Worm (Caenorhabditis elegans): Measurements from ENCODE around the gene C14A4.8.

Gene C14A4.8

ce11 chrII:10559671-10560184, 38.2 kb downstream of the C14A4.8 start:
- no peak for TF ChIP-seq egl-5 (tag; optimal IDR thresholded peaks at IDR 0.05)
- TF ChIP-seq snpc-4 (tag; optimal IDR thresholded peaks at IDR 0.05), result no peak
- no peak for TF ChIP-seq elt-3 (tag; optimal IDR thresholded peaks at IDR 0.05)
- no peak for TF ChIP-seq fkh-10 (GFP tag; optimal IDR thresholded peaks at IDR 0.05)
- no peak for TF ChIP-seq ZK546.5 (tag; optimal IDR thresholded peaks at IDR 0.05)
- TF ChIP-seq ama-1 (optimal IDR thresholded peaks at IDR 0.05), result peak; percentile 68
- no peak for TF ChIP-seq egl-27 (tag; optimal IDR thresholded peaks at IDR 0.05)
- TF ChIP-seq nhr-25 (tag; optimal IDR thresholded peaks at IDR 0.05), result no peak
- no peak for TF ChIP-seq jun-1 (tag; optimal IDR thresholded peaks at IDR 0.05)
- no peak for TF ChIP-seq nhr-67 (tag; optimal IDR thresholded peaks at IDR 0.05)
- peak; percentile 40 for TF ChIP-seq nhr-43 (tag; optimal IDR thresholded peaks at IDR 0.05; ENCODE audit: poor library complexity, severe bottlenecking)
- no peak for TF ChIP-seq fkh-2 (tag; optimal IDR thresholded peaks at IDR 0.05)
- peak; percentile 71 for TF ChIP-seq elt-2 (tag; optimal IDR thresholded peaks at IDR 0.05)
- peak; percentile 21 for TF ChIP-seq pha-4 (tag; optimal IDR thresholded peaks at IDR 0.05)
- TF ChIP-seq unc-39 (tag; optimal IDR thresholded peaks at IDR 0.05), result no peak
- no peak for TF ChIP-seq nhr-77 (tag; optimal IDR thresholded peaks at IDR 0.05)
- no peak for TF ChIP-seq skn-1 (tag; optimal IDR thresholded peaks at IDR 0.05)
- peak; percentile 65 for TF ChIP-seq pqm-1 (tag; optimal IDR thresholded peaks at IDR 0.05)
- peak; percentile 0 for TF ChIP-seq elt-1 (tag; optimal IDR thresholded peaks at IDR 0.05)
- TF ChIP-seq nhr-23 (tag; optimal IDR thresholded peaks at IDR 0.05), result peak; percentile 14
- no peak for TF ChIP-seq zag-1 (tag; optimal IDR thresholded peaks at IDR 0.05)
- TF ChIP-seq nhr-28 (tag; optimal IDR thresholded peaks at IDR 0.05), result no peak
- no peak for TF ChIP-seq ceh-16 (tag; optimal IDR thresholded peaks at IDR 0.05)
- TF ChIP-seq ceh-9 (tag; optimal IDR thresholded peaks at IDR 0.05), result no peak
- no peak for TF ChIP-seq tbx-2 (tag; optimal IDR thresholded peaks at IDR 0.05)
- TF ChIP-seq mml-1 (tag; optimal IDR thresholded peaks at IDR 0.05), result no peak
- TF ChIP-seq lin-39 (tag; optimal IDR thresholded peaks at IDR 0.05), result no peak

ce11 chrII:10558962-10559415, 39.0 kb downstream of the C14A4.8 start:
- TF ChIP-seq lin-15B (tag; optimal IDR thresholded peaks at IDR 0.05), result peak; percentile 67
- peak; percentile 69 for TF ChIP-seq nfya-1 (tag; optimal IDR thresholded peaks at IDR 0.05; ENCODE audit: insufficient read depth)
- TF ChIP-seq unc-39 (tag; optimal IDR thresholded peaks at IDR 0.05), result no peak
- no peak for TF ChIP-seq sea-2 (GFP tag; optimal IDR thresholded peaks at IDR 0.05)
- peak; percentile 70 for TF ChIP-seq elt-1 (tag; optimal IDR thresholded peaks at IDR 0.05)
- peak; percentile 66 for TF ChIP-seq lin-39 (tag; optimal IDR thresholded peaks at IDR 0.05)
- TF ChIP-seq nhr-25 (tag; optimal IDR thresholded peaks at IDR 0.05), result peak; percentile 82
- TF ChIP-seq ama-1 (optimal IDR thresholded peaks at IDR 0.05), result peak; percentile 55
- peak; percentile 57 for TF ChIP-seq lsy-12 (tag; optimal IDR thresholded peaks at IDR 0.05)
- TF ChIP-seq egl-5 (tag; optimal IDR thresholded peaks at IDR 0.05), result peak; percentile 68
- peak; percentile 24 for TF ChIP-seq jun-1 (tag; optimal IDR thresholded peaks at IDR 0.05)
- peak; percentile 39 for TF ChIP-seq mdl-1 (tag; optimal IDR thresholded peaks at IDR 0.05)
- peak; percentile 70 for TF ChIP-seq nhr-43 (tag; optimal IDR thresholded peaks at IDR 0.05; ENCODE audit: poor library complexity, severe bottlenecking)
- no peak for TF ChIP-seq nhr-12 (tag; optimal IDR thresholded peaks at IDR 0.05)

- TF ChIP-seq pha-4 (tag; optimal IDR thresholded peaks at IDR 0.05), result no peak
- TF ChIP-seq lin-39 (tag; optimal IDR thresholded peaks at IDR 0.05), result peak; percentile 18
- TF ChIP-seq ceh-28 (tag; optimal IDR thresholded peaks at IDR 0.05), result no peak
- TF ChIP-seq ama-1 (optimal IDR thresholded peaks at IDR 0.05), result peak; percentile 39
- TF ChIP-seq nhr-11 (tag; optimal IDR thresholded peaks at IDR 0.05), result peak; percentile 21
Measured at ce11 chrII:10558345-10558744, 39.6 kb downstream of the C14A4.8 start.

- TF ChIP-seq lin-39 (tag; optimal IDR thresholded peaks at IDR 0.05) (no peak), snpc-4 (tag; optimal IDR thresholded peaks at IDR 0.05) (no peak), egl-5 (tag; optimal IDR thresholded peaks at IDR 0.05) (no peak), R02D3.7 (tag; optimal IDR thresholded peaks at IDR 0.05) (no peak), nhr-11 (tag; optimal IDR thresholded peaks at IDR 0.05) (no peak), aly-2 (tag; optimal IDR thresholded peaks at IDR 0.05) (no peak), fkh-10 (GFP tag; optimal IDR thresholded peaks at IDR 0.05) (no peak), nfya-1 (tag; optimal IDR thresholded peaks at IDR 0.05; ENCODE audit: insufficient read depth) (no peak), sea-2 (GFP tag; optimal IDR thresholded peaks at IDR 0.05) (no peak), ceh-16 (tag; optimal IDR thresholded peaks at IDR 0.05) (no peak), nhr-237 (tag; optimal IDR thresholded peaks at IDR 0.05) (no peak), hmg-11 (tag; optimal IDR thresholded peaks at IDR 0.05) (no peak), daf-12 (tag; optimal IDR thresholded peaks at IDR 0.05) (no peak), nhr-28 (tag; optimal IDR thresholded peaks at IDR 0.05) (no peak), egl-27 (tag; optimal IDR thresholded peaks at IDR 0.05) (no peak), pha-4 (tag; optimal IDR thresholded peaks at IDR 0.05) (peak; percentile 61), ceh-9 (tag; optimal IDR thresholded peaks at IDR 0.05) (no peak), unc-62 (GFP tag; optimal IDR thresholded peaks at IDR 0.05) (no peak), ztf-11 (tag; optimal IDR thresholded peaks at IDR 0.05) (no peak), nhr-43 (tag; optimal IDR thresholded peaks at IDR 0.05; ENCODE audit: poor library complexity, severe bottlenecking) (peak; percentile 89), elt-3 (tag; optimal IDR thresholded peaks at IDR 0.05) (peak in 1 of 3 experiments; percentile 49), ama-1 (optimal IDR thresholded peaks at IDR 0.05) (no peak), nhr-23 (tag; optimal IDR thresholded peaks at IDR 0.05) (peak; percentile 54), mml-1 (tag; optimal IDR thresholded peaks at IDR 0.05) (no peak), fkh-2 (tag; optimal IDR thresholded peaks at IDR 0.05) (no peak), lin-15B (tag; optimal IDR thresholded peaks at IDR 0.05) (no peak), fos-1 (tag; optimal IDR thresholded peaks at IDR 0.05) (no peak), skn-1 (tag; optimal IDR thresholded peaks at IDR 0.05) (no peak), ceh-28 (tag; optimal IDR thresholded peaks at IDR 0.05) (no peak), mdl-1 (tag; optimal IDR thresholded peaks at IDR 0.05) (no peak), nhr-77 (tag; optimal IDR thresholded peaks at IDR 0.05) (no peak), tbx-2 (tag; optimal IDR thresholded peaks at IDR 0.05) (no peak), jun-1 (tag; optimal IDR thresholded peaks at IDR 0.05) (peak; percentile 43)
Measured at ce11 chrII:10557206-10557574, 40.7 kb downstream of the C14A4.8 start.
